Worm (Caenorhabditis elegans) whole organism, early embryonic: ENCODE results near the gene F14D2.5.

Source experiments
- B0310.2 ChIP-seq: sonication (generic microtip); optimal IDR thresholded peaks from 2 replicates; lab custom pipeline; 2016; ENCODE audit warnings: mild to moderate bottlenecking, missing genetic modification characterization, missing compliant biosample characterization
- F13C5.2 ChIP-seq: sonication (generic microtip); optimal IDR thresholded peaks from 2 replicates; lab custom pipeline; 2017; ENCODE audit warnings: mild to moderate bottlenecking, missing genetic modification characterization, inconsistent platforms, missing compliant biosample characterization
- aly-1 ChIP-seq: sonication (generic microtip); optimal IDR thresholded peaks from 2 replicates; lab custom pipeline; 2016; ENCODE audit warnings: missing genetic modification characterization, missing compliant biosample characterization
- ama-1 ChIP-seq: fragments of 150-350 bp; optimal IDR thresholded peaks from 2 replicates; lab custom pipeline; 2014
- ceh-13 ChIP-seq: fragments of 200-800 bp; sonication (Bioruptor generic); optimal IDR thresholded peaks from 2 replicates; lab custom pipeline; 2018; ENCODE audit warnings: mild to moderate bottlenecking, missing genetic modification characterization, missing compliant biosample characterization
- ceh-36 ChIP-seq: sonication (generic microtip); optimal IDR thresholded peaks from 2 replicates; lab custom pipeline; 2016; ENCODE audit warnings: missing genetic modification characterization, inconsistent platforms, missing compliant biosample characterization
- ets-7 ChIP-seq: sonication (generic microtip); optimal IDR thresholded peaks from 2 replicates; lab custom pipeline; 2016; ENCODE audit warnings: missing genotype, missing genetic modification characterization, missing compliant biosample characterization
- flt-1 ChIP-seq: fragments of 200-800 bp; sonication (Bioruptor generic); IDR thresholded peaks from 2 replicates; pipeline ENCODE4 v1.3.6; 2022; ENCODE audit warnings: missing genetic modification characterization, missing compliant biosample characterization
- hmbx-1 ChIP-seq: sonication (generic microtip); optimal IDR thresholded peaks from 2 replicates; lab custom pipeline; 2016; ENCODE audit warnings: mild to moderate bottlenecking, missing genetic modification characterization, missing compliant biosample characterization
- hmg-4 ChIP-seq: fragments of 200-800 bp; sonication (Bioruptor generic); optimal IDR thresholded peaks from 2 replicates; lab custom pipeline; 2018; ENCODE audit warnings: mild to moderate bottlenecking, missing genetic modification characterization, missing compliant biosample characterization
- hnd-1 ChIP-seq: sonication (generic microtip); optimal IDR thresholded peaks from 2 replicates; lab custom pipeline; 2016; ENCODE audit warnings: missing genetic modification characterization, missing compliant biosample characterization
- pes-1 ChIP-seq: fragments of 200-800 bp; sonication (Bioruptor generic); IDR thresholded peaks from 2 replicates; pipeline ENCODE4 v1.3.6; 2022; ENCODE audit warnings: missing genetic modification reagents, missing genetic modification characterization, missing compliant biosample characterization
- scrt-1 ChIP-seq: fragments of 200-800 bp; sonication (Bioruptor generic); IDR thresholded peaks from 2 replicates; pipeline ENCODE4 v1.3.6; 2022; ENCODE audit warnings: missing genetic modification characterization, missing compliant biosample characterization
- sea-1 ChIP-seq: fragments of 200-800 bp; sonication (Bioruptor generic); conservative IDR thresholded peaks from 2 replicates; pipeline ENCODE4 v1.3.6; 2022; ENCODE audit warnings: missing genetic modification characterization, missing compliant biosample characterization
- tbx-11 ChIP-seq: fragments of 200-800 bp; sonication (Bioruptor generic); IDR thresholded peaks from 2 replicates; pipeline ENCODE4 v1.3.6; 2022; ENCODE audit warnings: missing genetic modification characterization, missing compliant biosample characterization
- tbx-37 ChIP-seq: fragments of 200-800 bp; sonication (Bioruptor generic); conservative IDR thresholded peaks from 2 replicates; pipeline ENCODE4 v1.3.6; 2022; ENCODE audit warnings: missing genetic modification reagents, missing genetic modification characterization, missing compliant biosample characterization
- tra-4 ChIP-seq: sonication (generic microtip); optimal IDR thresholded peaks from 2 replicates; lab custom pipeline; 2017; ENCODE audit warnings: missing genetic modification characterization, missing compliant biosample characterization

F14D2.5 gene

ce11 chrII:3310957-3311657 lies 29.2 kb upstream of the F14D2.5 start:
- TF ChIP-seq B0310.2 (tag; lab: Kevin White, UChicago) (no peak), ceh-36 (no peak), sea-1 (GFP tag; lab: Robert Waterston, UW) (no peak), hnd-1 (tag; lab: Kevin White, UChicago) (no peak), tbx-37 (GFP tag; lab: Robert Waterston, UW) (no peak), ama-1 (no peak), pes-1 (no peak), ets-7 (tag; lab: Kevin White, UChicago) (no peak), ceh-13 (GFP tag; lab: Kevin White, UChicago) (no peak), aly-1 (tag; lab: Kevin White, UChicago) (no peak), scrt-1 (GFP tag; lab: Robert Waterston, UW) (no peak), tbx-11 (no peak), hmg-4 (GFP tag; lab: Kevin White, UChicago) (no peak), tra-4 (tag; lab: Kevin White, UChicago) (no peak), F13C5.2 (tag; lab: Kevin White, UChicago) (no peak), flt-1 (GFP tag; lab: Robert Waterston, UW) (no peak), hmbx-1 (no peak)

- TF ChIP-seq scrt-1 (GFP tag; lab: Robert Waterston, UW): no peak
- TF ChIP-seq tbx-11: no peak
- TF ChIP-seq sea-1 (GFP tag; lab: Robert Waterston, UW): no peak
- no peak for TF ChIP-seq tra-4 (tag; lab: Kevin White, UChicago)
- TF ChIP-seq hnd-1 (tag; lab: Kevin White, UChicago): no peak
- TF ChIP-seq F13C5.2 (tag; lab: Kevin White, UChicago): no peak
- TF ChIP-seq ama-1: no peak
- TF ChIP-seq tbx-37 (GFP tag; lab: Robert Waterston, UW): no peak
- TF ChIP-seq ets-7 (tag; lab: Kevin White, UChicago): no peak
- TF ChIP-seq flt-1 (GFP tag; lab: Robert Waterston, UW): no peak
Measured at ce11 chrII:3313442-3313841, 26.9 kb upstream of the F14D2.5 start, which contains the start of gene F39E9.6. Gene F39E9.6, minus strand, starts transcription at chrII:3313542.

ce11 chrII:3318839-3319238 lies 21.5 kb upstream of the F14D2.5 start:
- TF ChIP-seq ceh-13 (GFP tag; lab: Kevin White, UChicago) (no peak), aly-1 (tag; lab: Kevin White, UChicago) (no peak), flt-1 (GFP tag; lab: Robert Waterston, UW) (no peak), pes-1 (no peak), scrt-1 (GFP tag; lab: Robert Waterston, UW) (no peak), F13C5.2 (tag; lab: Kevin White, UChicago) (no peak)

ce11 chrII:3322257-3322656 lies 18.1 kb upstream of the F14D2.5 start, which contains the start of gene Y46D2A.1:
Gene Y46D2A.1, plus strand, starts transcription at chrII:3322557.
- TF ChIP-seq pes-1 (no peak), ets-7 (tag; lab: Kevin White, UChicago) (no peak), B0310.2 (tag; lab: Kevin White, UChicago) (no peak), ceh-13 (GFP tag; lab: Kevin White, UChicago) (no peak), hnd-1 (tag; lab: Kevin White, UChicago) (no peak), F13C5.2 (tag; lab: Kevin White, UChicago) (no peak), sea-1 (GFP tag; lab: Robert Waterston, UW) (no peak), hmg-4 (GFP tag; lab: Kevin White, UChicago) (no peak), tbx-37 (GFP tag; lab: Robert Waterston, UW) (no peak), ceh-36 (no peak), scrt-1 (GFP tag; lab: Robert Waterston, UW) (no peak), flt-1 (GFP tag; lab: Robert Waterston, UW) (no peak), aly-1 (tag; lab: Kevin White, UChicago) (no peak), hmbx-1 (no peak), tra-4 (tag; lab: Kevin White, UChicago) (no peak), tbx-11 (no peak), ama-1 (no peak)

- TF ChIP-seq hmg-4 (GFP tag; lab: Kevin White, UChicago): no peak
- TF ChIP-seq hnd-1 (tag; lab: Kevin White, UChicago): no peak
- TF ChIP-seq ceh-36: no peak
- TF ChIP-seq aly-1 (tag; lab: Kevin White, UChicago): no peak
- TF ChIP-seq scrt-1 (GFP tag; lab: Robert Waterston, UW): no peak
- TF ChIP-seq tbx-37 (GFP tag; lab: Robert Waterston, UW): no peak
- TF ChIP-seq hmbx-1: no peak
- TF ChIP-seq tbx-11: no peak
- no peak for TF ChIP-seq ama-1
- TF ChIP-seq sea-1 (GFP tag; lab: Robert Waterston, UW): no peak
Measured at ce11 chrII:3323179-3323578, 17.2 kb upstream of the F14D2.5 start, which contains the start of gene Y46D2A.2. Gene Y46D2A.2, minus strand, starts transcription at chrII:3323279.

- TF ChIP-seq tbx-11: no peak
Measured at ce11 chrII:3327104-3327503, 13.2 kb upstream of the F14D2.5 start, which contains the start of gene Y46D2A.3. Gene Y46D2A.3, minus strand, starts transcription at chrII:3327204.

- TF ChIP-seq pes-1 (no peak), scrt-1 (GFP tag; lab: Robert Waterston, UW) (no peak), tbx-11 (no peak), hmg-4 (GFP tag; lab: Kevin White, UChicago) (no peak), ama-1 (no peak)
Measured at ce11 chrII:3332039-3332438, 8.3 kb upstream of the F14D2.5 start, which contains the start of gene irld-27. Gene irld-27, plus strand, starts transcription at chrII:3332339.

ce11 chrII:3337039-3337438 lies 3.3 kb upstream of the F14D2.5 start, which contains the start of gene F14D2.19:
Gene F14D2.19, minus strand, starts transcription at chrII:3337139.
- TF ChIP-seq sea-1 (GFP tag; lab: Robert Waterston, UW) (no peak), hmbx-1 (no peak), tbx-11 (no peak), scrt-1 (GFP tag; lab: Robert Waterston, UW) (no peak)
